Worm (Caenorhabditis elegans) whole organism, L3 larva: Measurements from ENCODE around the gene cest-9.2.

Experiments used
- R02D3.7 ChIP-seq: fragments of 150-350 bp; optimal IDR thresholded peaks from 2 replicates; lab custom pipeline; 2014; ENCODE audit warnings: missing biosample characterization, missing genetic modification characterization
- aly-2 ChIP-seq: fragments of 150-350 bp; optimal IDR thresholded peaks from 2 replicates; lab custom pipeline; 2014; ENCODE audit warnings: missing biosample characterization, missing genetic modification characterization
- ceh-16 ChIP-seq: sonication (generic microtip); optimal IDR thresholded peaks from 2 replicates; lab custom pipeline; 2017; ENCODE audit warnings: missing biosample characterization, missing genetic modification characterization
- ceh-82 ChIP-seq: fragments of 150-350 bp; optimal IDR thresholded peaks from 2 replicates; lab custom pipeline; 2014; ENCODE audit warnings: missing biosample characterization, missing genetic modification characterization
- daf-12 ChIP-seq: fragments of 150-350 bp; optimal IDR thresholded peaks from 2 replicates; lab custom pipeline; 2014; ENCODE audit warnings: missing biosample characterization, missing genetic modification reagents, missing genetic modification characterization
- egl-27 ChIP-seq: sonication (generic microtip); optimal IDR thresholded peaks from 4 replicates; lab custom pipeline; 2017; ENCODE audit warnings: missing biosample characterization, missing genetic modification reagents, missing genetic modification characterization
- egl-5 ChIP-seq: fragments of 150-350 bp; optimal IDR thresholded peaks from 2 replicates; lab custom pipeline; 2017; ENCODE audit warnings: missing biosample characterization, missing genetic modification reagents, missing genetic modification characterization, inconsistent platforms
- elt-1 ChIP-seq: fragments of 150-350 bp; optimal IDR thresholded peaks from 2 replicates; lab custom pipeline; 2014; ENCODE audit warnings: missing biosample characterization, missing genetic modification characterization
- elt-2 ChIP-seq: sonication (generic microtip); optimal IDR thresholded peaks from 2 replicates; lab custom pipeline; 2016; ENCODE audit warnings: missing genetic modification reagents, mild to moderate bottlenecking, missing genetic modification characterization, missing compliant biosample characterization
- eor-1 ChIP-seq, 2 experiments: fragments of 150-350 bp; optimal IDR thresholded peaks; 2 replicates each; lab custom pipeline; 2014 to 2018; ENCODE audit warnings: missing biosample characterization in 2 of 2, missing genetic modification characterization in 2 of 2
- fkh-10 ChIP-seq: sonication (generic microtip); optimal IDR thresholded peaks from 2 replicates; lab custom pipeline; 2017; ENCODE audit warnings: missing biosample characterization, missing genetic modification reagents, missing genetic modification characterization
- fkh-2 ChIP-seq: fragments of 150-350 bp; optimal IDR thresholded peaks from 2 replicates; lab custom pipeline; 2014; ENCODE audit warnings: missing biosample characterization, missing genetic modification reagents, missing genetic modification characterization
- fos-1 ChIP-seq: fragments of 150-350 bp; optimal IDR thresholded peaks from 2 replicates; lab custom pipeline; 2014; ENCODE audit warnings: missing biosample characterization, missing genetic modification characterization
- hmg-11 ChIP-seq: sonication (generic microtip); optimal IDR thresholded peaks from 2 replicates; lab custom pipeline; 2016; ENCODE audit warnings: missing genetic modification characterization, missing compliant biosample characterization
- jun-1 ChIP-seq: fragments of 150-350 bp; optimal IDR thresholded peaks from 2 replicates; lab custom pipeline; 2014; ENCODE audit warnings: missing biosample characterization, missing genetic modification reagents, missing genetic modification characterization
- lin-15B ChIP-seq: fragments of 150-350 bp; optimal IDR thresholded peaks from 2 replicates; lab custom pipeline; 2014; ENCODE audit warnings: missing biosample characterization, missing genetic modification characterization
- lin-39 ChIP-seq: fragments of 150-350 bp; optimal IDR thresholded peaks from 2 replicates; lab custom pipeline; 2018; ENCODE audit warnings: missing biosample characterization, missing genetic modification reagents, missing genetic modification characterization
- mdl-1 ChIP-seq: fragments of 150-350 bp; optimal IDR thresholded peaks from 2 replicates; lab custom pipeline; 2014; ENCODE audit warnings: missing biosample characterization, missing genetic modification characterization
- mml-1 ChIP-seq: fragments of 150-350 bp; sonication (generic microtip); optimal IDR thresholded peaks from 3 replicates; lab custom pipeline; 2014; ENCODE audit warnings: missing biosample characterization, missing genetic modification characterization
- nfya-1 ChIP-seq: sonication (generic microtip); optimal IDR thresholded peaks from 2 replicates; lab custom pipeline; 2017; ENCODE audit warnings: missing genetic modification characterization, mild to moderate bottlenecking, missing compliant biosample characterization, antibody characterized with exemption, moderate library complexity; ENCODE audit not compliant: insufficient read depth
- nhr-12 ChIP-seq: fragments of 150-350 bp; optimal IDR thresholded peaks from 2 replicates; lab custom pipeline; 2014; ENCODE audit warnings: missing biosample characterization, missing genetic modification characterization
- nhr-23 ChIP-seq: fragments of 150-350 bp; optimal IDR thresholded peaks from 2 replicates; lab custom pipeline; 2014; ENCODE audit warnings: missing biosample characterization, missing genetic modification reagents, missing genetic modification characterization
- nhr-237 ChIP-seq: fragments of 150-350 bp; optimal IDR thresholded peaks from 2 replicates; lab custom pipeline; 2014; ENCODE audit warnings: missing biosample characterization, missing genetic modification characterization
- nhr-25 ChIP-seq: sonication (generic microtip); optimal IDR thresholded peaks from 2 replicates; lab custom pipeline; 2017; ENCODE audit warnings: missing biosample characterization, missing genetic modification characterization
- nhr-28 ChIP-seq: fragments of 150-350 bp; optimal IDR thresholded peaks from 2 replicates; lab custom pipeline; 2014; ENCODE audit warnings: missing biosample characterization, missing genetic modification characterization
- nhr-43 ChIP-seq: sonication (generic microtip); optimal IDR thresholded peaks from 2 replicates; lab custom pipeline; 2016; ENCODE audit warnings: mild to moderate bottlenecking, missing genetic modification characterization, missing compliant biosample characterization; ENCODE audit not compliant: poor library complexity, severe bottlenecking
- nhr-67 ChIP-seq: fragments of 150-350 bp; optimal IDR thresholded peaks from 2 replicates; lab custom pipeline; 2014; ENCODE audit warnings: missing biosample characterization, missing genetic modification characterization
- nhr-76 ChIP-seq: fragments of 150-350 bp; sonication (generic microtip); optimal IDR thresholded peaks from 5 replicates; lab custom pipeline; 2014; ENCODE audit warnings: missing biosample characterization, missing genetic modification characterization
- nhr-77 ChIP-seq: fragments of 150-350 bp; optimal IDR thresholded peaks from 2 replicates; lab custom pipeline; 2014; ENCODE audit warnings: missing biosample characterization, missing genetic modification characterization
- pha-4 ChIP-seq: fragments of 150-350 bp; optimal IDR thresholded peaks from 2 replicates; lab custom pipeline; 2014; ENCODE audit warnings: missing biosample characterization, missing genetic modification reagents, missing genetic modification characterization
- pqm-1 ChIP-seq: fragments of 150-350 bp; optimal IDR thresholded peaks from 2 replicates; lab custom pipeline; 2017; ENCODE audit warnings: missing biosample characterization, missing genetic modification characterization, inconsistent platforms
- tbx-2 ChIP-seq: sonication (generic microtip); optimal IDR thresholded peaks from 2 replicates; lab custom pipeline; 2016; ENCODE audit warnings: mild to moderate bottlenecking, missing genetic modification characterization, missing compliant biosample characterization
- unc-39 ChIP-seq: sonication (generic microtip); optimal IDR thresholded peaks from 4 replicates; lab custom pipeline; 2017; ENCODE audit warnings: missing biosample characterization, missing genetic modification characterization
- unc-62 ChIP-seq: fragments of 150-350 bp; sonication (generic microtip); optimal IDR thresholded peaks from 4 replicates; lab custom pipeline; 2014; ENCODE audit warnings: missing biosample characterization, missing genetic modification reagents, missing genetic modification characterization
- zag-1 ChIP-seq: fragments of 150-350 bp; optimal IDR thresholded peaks from 2 replicates; lab custom pipeline; 2014; ENCODE audit warnings: missing biosample characterization, missing genetic modification characterization
- ztf-11 ChIP-seq: fragments of 150-350 bp; optimal IDR thresholded peaks from 2 replicates; lab custom pipeline; 2014; ENCODE audit warnings: missing biosample characterization, missing genetic modification characterization
- ztf-4 ChIP-seq: fragments of 150-350 bp; optimal IDR thresholded peaks from 2 replicates; lab custom pipeline; 2014; ENCODE audit warnings: missing biosample characterization, missing genetic modification characterization

Gene cest-9.2

DNA sequence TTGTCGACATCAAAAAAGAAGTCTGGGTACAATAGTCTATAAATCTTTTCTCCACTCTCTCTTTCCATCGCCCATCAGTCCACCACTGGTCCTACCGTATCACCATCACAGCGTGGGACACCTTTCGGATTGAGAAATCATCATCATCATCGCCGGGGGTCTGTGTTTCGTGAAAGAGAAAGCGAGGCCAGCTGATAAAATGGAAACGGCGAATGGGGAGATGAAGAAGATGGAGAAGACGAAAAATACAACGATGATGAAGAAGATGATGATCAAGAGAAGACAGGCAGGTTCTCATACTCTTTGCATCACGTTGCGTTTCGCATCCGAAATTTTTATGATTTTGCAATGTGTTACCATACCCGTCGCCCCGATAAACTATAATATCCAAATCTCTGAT is 45.5 kb upstream of the cest-9.2 start:
- TF ChIP-seq nhr-23 (tag; lab: Kevin White, UChicago) (peak; percentile 49), nhr-43 (peak; percentile 73), egl-5 (tag; lab: Kevin White, UChicago) (peak; percentile 0), lin-39 (tag; lab: Kevin White, UChicago) (peak; percentile 3), elt-1 (tag; lab: Kevin White, UChicago) (no peak)
- TF ChIP-seq, all 47 proteins: peak for 4

ce11 chrX:12176873-12177293 is 45.0 kb upstream of the cest-9.2 start:
- no peak for TF ChIP-seq nhr-77 (tag; lab: Kevin White, UChicago)
- no peak for TF ChIP-seq egl-5 (tag; lab: Kevin White, UChicago)
- no peak for TF ChIP-seq aly-2 (tag; lab: Kevin White, UChicago)
- no peak for TF ChIP-seq fkh-2 (tag; lab: Kevin White, UChicago)
- TF ChIP-seq nhr-237 (tag; lab: Kevin White, UChicago): no peak
- no peak for TF ChIP-seq fkh-10 (GFP tag; lab: Kevin White, UChicago)
- TF ChIP-seq nhr-25 (tag; lab: Kevin White, UChicago): peak; percentile 74
- TF ChIP-seq nhr-12 (tag; lab: Kevin White, UChicago): no peak
- TF ChIP-seq daf-12 (tag; lab: Kevin White, UChicago): no peak
- TF ChIP-seq ceh-16: no peak
- no peak for TF ChIP-seq ceh-82 (tag; lab: Kevin White, UChicago)
- no peak for TF ChIP-seq egl-27 (tag; lab: Kevin White, UChicago)
- TF ChIP-seq unc-39 (tag; lab: Kevin White, UChicago): no peak
- TF ChIP-seq mdl-1 (tag; lab: Kevin White, UChicago): no peak
- peak; percentile 22 for TF ChIP-seq elt-2
- TF ChIP-seq nhr-23 (tag; lab: Kevin White, UChicago): peak; percentile 53
- no peak for TF ChIP-seq jun-1

- TF ChIP-seq lin-39 (tag; lab: Kevin White, UChicago): peak; percentile 15
- TF ChIP-seq elt-1 (tag; lab: Kevin White, UChicago): peak; percentile 67
- TF ChIP-seq nfya-1 (tag; lab: Kevin White, UChicago): peak; percentile 49
- TF ChIP-seq nhr-12 (tag; lab: Kevin White, UChicago): no peak
- peak; percentile 0 for TF ChIP-seq hmg-11 (tag; lab: Kevin White, UChicago)
- TF ChIP-seq, all 47 proteins: peak for 4
Observed at ce11 chrX:12177521-12177920, 44.4 kb upstream of the cest-9.2 start.

- TF ChIP-seq unc-62: peak; percentile 33
- peak; percentile 47 for TF ChIP-seq lin-39 (tag; lab: Kevin White, UChicago)
- no peak for TF ChIP-seq nfya-1 (tag; lab: Kevin White, UChicago)
- peak; percentile 51 for TF ChIP-seq nhr-25 (tag; lab: Kevin White, UChicago)
- TF ChIP-seq ztf-4: no peak
- TF ChIP-seq nhr-76 (tag; lab: Kevin White, UChicago): no peak
- TF ChIP-seq lin-15B: no peak
- no peak for TF ChIP-seq mml-1
Observed at ce11 chrX:12178351-12179089, 43.4 kb upstream of the cest-9.2 start.

DNA sequence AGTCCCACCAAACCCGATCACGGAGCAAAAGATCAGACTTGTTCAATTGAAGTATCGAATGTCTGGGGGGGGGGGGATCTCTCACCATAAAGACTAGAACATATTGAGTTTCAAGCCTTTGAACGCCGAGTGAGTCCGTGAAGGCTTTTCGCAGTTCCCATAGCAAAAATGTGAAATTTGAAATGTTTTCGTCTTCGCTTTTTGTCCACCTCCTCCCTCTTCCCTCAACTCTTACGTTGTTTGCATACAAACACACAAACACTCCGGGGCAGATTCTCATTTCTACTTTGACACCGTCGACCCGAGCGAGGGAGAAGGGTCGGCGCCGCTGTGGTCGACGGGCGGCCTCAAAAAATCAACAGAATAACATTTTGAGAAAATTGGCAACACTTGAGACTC is 42.8 kb upstream of the cest-9.2 start:
- TF ChIP-seq pha-4 (tag; lab: Kevin White, UChicago) (peak; percentile 56), nfya-1 (tag; lab: Kevin White, UChicago) (no peak)

ce11 chrX:12179817-12180384 is 42.0 kb upstream of the cest-9.2 start:
- no peak for TF ChIP-seq nhr-28 (tag; lab: Kevin White, UChicago)
- no peak for TF ChIP-seq ceh-16
- no peak for TF ChIP-seq elt-1 (tag; lab: Kevin White, UChicago)
- TF ChIP-seq ztf-11 (tag; lab: Kevin White, UChicago): no peak
- no peak for TF ChIP-seq aly-2 (tag; lab: Kevin White, UChicago)
- peak; percentile 48 for TF ChIP-seq egl-5 (tag; lab: Kevin White, UChicago)
- no peak for TF ChIP-seq nhr-12 (tag; lab: Kevin White, UChicago)
- no peak for TF ChIP-seq fkh-10 (GFP tag; lab: Kevin White, UChicago)
- no peak for TF ChIP-seq eor-1 (tag; optimal IDR thresholded peaks at IDR 0.05; lab: Kevin White, UChicago)
- TF ChIP-seq nhr-67 (tag; lab: Kevin White, UChicago): no peak
- TF ChIP-seq lin-15B: no peak
- no peak for TF ChIP-seq nhr-43
- TF ChIP-seq pqm-1 (tag; lab: Kevin White, UChicago): no peak
- peak; percentile 64 for TF ChIP-seq lin-39 (tag; lab: Kevin White, UChicago)
- no peak for TF ChIP-seq zag-1
- TF ChIP-seq R02D3.7 (tag; lab: Kevin White, UChicago): no peak
- no peak for TF ChIP-seq fos-1 (tag; lab: Kevin White, UChicago)
- TF ChIP-seq mml-1: no peak
- peak; percentile 34 for TF ChIP-seq tbx-2 (tag; lab: Kevin White, UChicago)
- TF ChIP-seq, all 47 proteins: peak for 3
